Worm (Caenorhabditis elegans): ENCODE data around the gene jbts-14.
A peak's percentile ranks its signal among the peaks of the same experiment; 100 is the strongest.

Gene jbts-14

DNA sequence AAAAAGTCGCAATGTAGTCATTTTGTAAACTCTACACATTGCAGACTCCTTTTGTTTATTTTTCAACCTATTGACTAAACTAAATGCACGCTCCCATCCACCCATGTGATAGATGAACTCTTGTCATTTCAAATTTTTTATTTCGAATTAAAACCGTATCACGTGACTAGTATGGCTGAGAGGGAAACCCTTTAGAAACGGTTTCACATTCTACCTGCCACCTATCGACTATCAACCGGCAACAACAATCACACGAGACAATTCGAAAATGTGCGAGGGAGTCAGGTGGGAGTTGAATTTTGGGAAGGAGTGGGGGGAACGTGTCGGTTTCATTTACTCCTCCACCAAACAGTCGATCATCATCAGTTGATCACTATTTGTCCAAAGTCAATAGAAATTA is 29.6 kb upstream of the jbts-14 start (continued):
- TF ChIP-seq gei-17 (GFP tag; optimal IDR thresholded peaks at IDR 0.05) (no peak), dox-1 (GFP tag; IDR thresholded peaks at IDR 0.05) (no peak), chd-7 (tag; optimal IDR thresholded peaks at IDR 0.05) (peak; percentile 14), mcd-1 (GFP tag; IDR thresholded peaks at IDR 0.05) (no peak), ceh-100 (GFP tag; IDR thresholded peaks at IDR 0.05) (no peak), B0336.3 (GFP tag; IDR thresholded peaks at IDR 0.05) (peak; percentile 34; the same call in 1 of the 2 replicates), aptf-2 (GFP tag; conservative IDR thresholded peaks at IDR 0.05) (no peak), ceh-91 (GFP tag; IDR thresholded peaks at IDR 0.05) (no peak), ztf-6 (GFP tag; IDR thresholded peaks at IDR 0.05) (no peak), attf-5 (GFP tag; optimal IDR thresholded peaks at IDR 0.05) (peak; percentile 70), ets-4 (GFP tag; optimal IDR thresholded peaks at IDR 0.05) (no peak), lsy-27 (tag; optimal IDR thresholded peaks at IDR 0.05; ENCODE audit: borderline replicate concordance, insufficient read depth) (no peak), ztf-3 (GFP tag; optimal IDR thresholded peaks at IDR 0.05) (no peak), athp-1 (tag; optimal IDR thresholded peaks at IDR 0.05) (no peak), let-607 (tag; optimal IDR thresholded peaks at IDR 0.05) (peak in 1 of 2 experiments; percentile 5), nhr-90 (tag; optimal IDR thresholded peaks at IDR 0.05) (peak; percentile 24), F39B2.1 (GFP tag; IDR thresholded peaks at IDR 0.05) (no peak), F23B12.7 (tag; optimal IDR thresholded peaks at IDR 0.05; ENCODE audit: insufficient read depth) (peak; percentile 18), Y56A3A.18 (GFP tag; IDR thresholded peaks at IDR 0.05) (no peak), madf-10 (tag; optimal IDR thresholded peaks at IDR 0.05) (no peak), pha-4 (tag; optimal IDR thresholded peaks at IDR 0.05) (peak; percentile 73), hrde-1 (tag; optimal IDR thresholded peaks at IDR 0.05; ENCODE audit: borderline replicate concordance) (no peak), tbp1 (GFP tag; optimal IDR thresholded peaks at IDR 0.05) (peak; percentile 29), F52B5.7 (tag; optimal IDR thresholded peaks at IDR 0.05) (no peak), ceh-27 (GFP tag; optimal IDR thresholded peaks at IDR 0.05) (no peak), T07F8.4 (tag; optimal IDR thresholded peaks at IDR 0.05) (no peak), egl-44 (GFP tag; IDR thresholded peaks at IDR 0.05) (0 out of 2 replicates have a peak, but pooled peaks have one; percentile 45), nfya-1 (tag; optimal IDR thresholded peaks at IDR 0.05; ENCODE audit: borderline replicate concordance, insufficient read depth) (no peak), ama-1 (optimal IDR thresholded peaks at IDR 0.05) (no peak), ama-1 (GFP tag; optimal IDR thresholded peaks at IDR 0.05) (no peak), atf-7 (tag; optimal IDR thresholded peaks at IDR 0.05) (peak; percentile 31), lin-35 (GFP tag; optimal IDR thresholded peaks at IDR 0.05) (no peak), repo-1 (tag; optimal IDR thresholded peaks at IDR 0.05) (no peak), lin-40 (tag; optimal IDR thresholded peaks at IDR 0.05) (peak; percentile 65), K12H6.12 (tag; optimal IDR thresholded peaks at IDR 0.05) (no peak), lin-26 (GFP tag; IDR thresholded peaks at IDR 0.05) (peak; percentile 54; the same call in 1 of the 2 replicates), akir-1 (GFP tag; optimal IDR thresholded peaks at IDR 0.05) (no peak), F37B4.10 (GFP tag; IDR thresholded peaks at IDR 0.05) (no peak), K11D2.4 (GFP tag; IDR thresholded peaks at IDR 0.05) (no peak; the same call in 1 of the 2 replicates), attf-3 (GFP tag; conservative IDR thresholded peaks at IDR 0.05) (no peak), B0261.1 (tag; optimal IDR thresholded peaks at IDR 0.05) (no peak), unc-62 (GFP tag; optimal IDR thresholded peaks at IDR 0.05) (peak; percentile 70), Y53F4B.3 (GFP tag; IDR thresholded peaks at IDR 0.05) (no peak), hmg-1.2 (GFP tag; IDR thresholded peaks at IDR 0.05) (no peak), Y95B8A.8 (GFP tag; IDR thresholded peaks at IDR 0.05) (no peak), nhr-80 (tag; optimal IDR thresholded peaks at IDR 0.05) (peak; percentile 87), somi-1 (GFP tag; optimal IDR thresholded peaks at IDR 0.05) (peak; percentile 76), snpc-3.4 (tag; optimal IDR thresholded peaks at IDR 0.05) (no peak), tbx-9 (tag; optimal IDR thresholded peaks at IDR 0.05; ENCODE audit: borderline replicate concordance) (no peak)
